Fruit fly (Drosophila melanogaster) whole organism, embryonic: ENCODE data around the gene AhcyL1.

Experiments used
- CG2678 ChIP-seq: fragments of 200-800 bp; sonication (Bioruptor generic); optimal IDR thresholded peaks from 3 replicates; lab custom pipeline; 2019; ENCODE audit warnings: missing biosample characterization, mild to moderate bottlenecking, missing genetic modification characterization, moderate library complexity
- CG4617 ChIP-seq: fragments of 200-800 bp; sonication (Bioruptor generic); optimal IDR thresholded peaks from 3 replicates; lab custom pipeline; 2016; ENCODE audit warnings: missing biosample characterization, missing genetic modification characterization, borderline replicate concordance
- Fer3 ChIP-seq: fragments of 200-800 bp; sonication (Bioruptor generic); optimal IDR thresholded peaks from 2 replicates; lab custom pipeline; 2018; ENCODE audit warnings: missing biosample characterization, mild to moderate bottlenecking, missing genetic modification characterization, moderate library complexity
- Mad ChIP-seq: fragments of 200-800 bp; sonication (Bioruptor generic); optimal IDR thresholded peaks from 2 replicates; lab custom pipeline; 2016; ENCODE audit warnings: missing biosample characterization, missing genetic modification characterization
- Poxn ChIP-seq: fragments of 200-800 bp; sonication (Bioruptor generic); IDR thresholded peaks from 2 replicates; pipeline ENCODE4 v1.3.6; 2022; ENCODE audit warnings: missing biosample characterization, missing genetic modification characterization
- lilli ChIP-seq: fragments of 200-800 bp; sonication (Bioruptor generic); optimal IDR thresholded peaks from 3 replicates; lab custom pipeline; 2016; ENCODE audit warnings: missing biosample characterization, missing genetic modification characterization
- odd ChIP-seq: fragments of 200-800 bp; sonication (Bioruptor generic); optimal IDR thresholded peaks from 2 replicates; lab custom pipeline; 2017; ENCODE audit warnings: missing biosample characterization, mild to moderate bottlenecking, missing genetic modification characterization
- pb ChIP-seq: fragments of 200-800 bp; sonication (Bioruptor generic); optimal IDR thresholded peaks from 3 replicates; lab custom pipeline; 2016; ENCODE audit warnings: missing biosample characterization, missing genetic modification characterization
- wek ChIP-seq: fragments of 200-800 bp; sonication (Bioruptor generic); optimal IDR thresholded peaks from 3 replicates; lab custom pipeline; 2018; ENCODE audit warnings: missing biosample characterization, mild to moderate bottlenecking, missing genetic modification characterization, moderate library complexity

- TF ChIP-seq pb (GFP tag; lab: Kevin White, UChicago) (no peak), Poxn (GFP tag; lab: Robert Waterston, UW) (no peak), CG2678 (tag; lab: Kevin White, UChicago) (no peak), wek (GFP tag; lab: Kevin White, UChicago) (no peak), Fer3 (tag; lab: Kevin White, UChicago) (no peak), odd (no peak), CG4617 (GFP tag; lab: Kevin White, UChicago) (no peak), Mad (GFP tag; lab: Kevin White, UChicago) (no peak), lilli (GFP tag; lab: Kevin White, UChicago) (no peak)
These were observed 45.7 kb upstream of the AhcyL1 start for dm6 chr3L:2817872-2818271.
